Fruit fly (Drosophila melanogaster): ENCODE data around the gene CG11885.
A peak's percentile ranks its signal among the peaks of the same experiment; 100 is the strongest.

CG11885 gene

DNA sequence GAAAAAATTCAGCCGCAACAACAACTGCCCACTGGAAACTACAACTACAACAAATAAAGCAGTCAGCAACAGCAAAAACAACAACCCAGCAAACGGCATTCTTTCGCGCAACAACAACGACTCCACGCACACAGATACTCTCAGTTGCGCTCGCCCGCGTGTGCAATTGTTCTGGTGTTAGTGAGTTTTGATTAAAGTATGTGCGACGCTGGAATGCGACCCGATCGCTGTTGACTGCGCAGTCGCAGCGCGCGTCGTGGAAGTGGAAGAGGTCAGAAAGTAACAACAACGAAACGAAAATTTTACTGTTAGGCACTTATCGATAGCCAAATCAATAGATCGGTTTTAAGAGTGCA, 10.4 kb upstream of the CG11885 start:
- TF ChIP-seq svp (GFP tag) (peak; percentile 73), fkh (GFP tag; optimal IDR thresholded peaks at IDR 0.05) (no peak)

DNA sequence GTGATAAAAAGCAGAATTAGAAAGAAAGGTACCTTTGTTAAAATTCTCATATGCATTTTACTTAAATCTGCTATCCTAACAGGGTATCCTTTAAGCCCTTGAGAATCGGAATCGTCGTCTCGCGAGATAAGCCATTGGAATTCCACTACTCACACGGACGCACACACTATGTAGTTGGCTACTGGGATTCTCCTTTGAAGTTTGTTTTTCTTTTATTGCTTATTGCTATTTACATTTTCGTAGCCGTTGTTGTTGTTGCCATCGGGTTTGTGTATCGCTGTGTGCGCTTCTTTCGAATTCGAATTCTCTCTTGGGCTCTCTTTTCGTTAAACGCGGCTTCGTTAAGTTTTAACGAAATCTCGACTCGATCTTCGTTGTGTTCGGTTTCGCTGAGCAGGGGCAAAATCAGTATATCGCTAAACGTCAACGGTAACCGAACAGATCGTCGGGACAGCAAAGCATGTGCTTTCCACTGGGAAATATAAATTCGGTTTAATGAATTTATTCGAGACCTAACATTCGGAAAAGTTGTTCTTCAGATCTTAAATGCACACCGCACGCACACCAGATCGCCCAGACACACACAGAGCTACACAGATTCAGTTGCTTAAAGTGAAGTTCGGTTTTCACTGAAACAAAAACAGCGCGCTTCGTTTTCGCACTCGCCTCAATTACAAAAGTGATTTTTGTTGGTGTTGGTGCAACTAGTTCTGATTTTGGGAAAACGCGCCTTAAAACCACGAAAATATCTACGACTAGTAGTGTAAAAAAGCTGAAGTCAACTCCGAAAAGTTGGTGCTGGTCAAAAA, 9.8 kb upstream of the CG11885 start, which contains the start of gene ex:
Gene ex, plus strand, starts transcription at position 408 of the 809 bp plus-strand sequence.
- TF ChIP-seq CG8319 (GFP tag; optimal IDR thresholded peaks at IDR 0.05) (no peak), vri (GFP tag; optimal IDR thresholded peaks at IDR 0.05) (peak; percentile 41), Smox (GFP tag; optimal IDR thresholded peaks at IDR 0.05) (no peak), Sox102F (GFP tag; optimal IDR thresholded peaks at IDR 0.05) (no peak), CG8119 (GFP tag; IDR thresholded peaks at IDR 0.05) (peak; percentile 76; the same call in 2 of the 3 replicates), CG6163 (GFP tag; IDR thresholded peaks at IDR 0.05) (peak; percentile 89), Hr4 (GFP tag; optimal IDR thresholded peaks at IDR 0.05) (no peak), Hr38 (GFP tag; optimal IDR thresholded peaks at IDR 0.05) (no peak), CG10631 (GFP tag; optimal IDR thresholded peaks at IDR 0.05) (peak; percentile 17), CG8632 (GFP tag; optimal IDR thresholded peaks at IDR 0.05) (peak; percentile 39), esn (GFP tag; optimal IDR thresholded peaks at IDR 0.05) (peak; percentile 11), CG11902 (GFP tag; optimal IDR thresholded peaks at IDR 0.05) (no peak), CG4318 (GFP tag; optimal IDR thresholded peaks at IDR 0.05) (no peak), spab (GFP tag; optimal IDR thresholded peaks at IDR 0.05) (peak; percentile 52), Ets21C (GFP tag; optimal IDR thresholded peaks at IDR 0.05) (no peak), CG15336 (GFP tag; IDR thresholded peaks at IDR 0.05) (peak; percentile 71; the same call in 1 of the 2 replicates), Gug (GFP tag; IDR thresholded peaks at IDR 0.05) (no peak), Eip93F (GFP tag; optimal IDR thresholded peaks at IDR 0.05) (no peak), CG31627 (GFP tag; optimal IDR thresholded peaks at IDR 0.05) (no peak), net (GFP tag; optimal IDR thresholded peaks at IDR 0.05) (peak; percentile 33), cyc (GFP tag; optimal IDR thresholded peaks at IDR 0.05) (no peak), Lpt (GFP tag; optimal IDR thresholded peaks at IDR 0.05) (no peak), dac (GFP tag; optimal IDR thresholded peaks at IDR 0.05) (no peak), Blimp-1 (GFP tag; optimal IDR thresholded peaks at IDR 0.05) (no peak), pdm3 (GFP tag; optimal IDR thresholded peaks at IDR 0.05) (peak; percentile 17), CG6808 (GFP tag; optimal IDR thresholded peaks at IDR 0.05) (peak; percentile 66), Eip75B (GFP tag; optimal IDR thresholded peaks at IDR 0.05) (no peak), CG9139 (GFP tag; optimal IDR thresholded peaks at IDR 0.05) (peak; percentile 78), achi (GFP tag; optimal IDR thresholded peaks at IDR 0.05) (peak; percentile 55), fd59A (GFP tag; optimal IDR thresholded peaks at IDR 0.05) (peak; percentile 32), Hr39 (GFP tag; optimal IDR thresholded peaks at IDR 0.05) (no peak), CG6854 (GFP tag; optimal IDR thresholded peaks at IDR 0.05) (peak; percentile 60), CG10669 (GFP tag; optimal IDR thresholded peaks at IDR 0.05) (peak; percentile 57), CG3919 (GFP tag; optimal IDR thresholded peaks at IDR 0.05) (peak; percentile 38), CG7368 (GFP tag; optimal IDR thresholded peaks at IDR 0.05) (no peak), Sox14 (GFP tag; optimal IDR thresholded peaks at IDR 0.05) (peak; percentile 35), eg (GFP tag; IDR thresholded peaks at IDR 0.05) (peak; percentile 72; the same call in 2 of the 3 replicates), CG11762 (GFP tag; optimal IDR thresholded peaks at IDR 0.05; ENCODE audit: insufficient read depth) (no peak), CG6276 (GFP tag; optimal IDR thresholded peaks at IDR 0.05) (peak; percentile 67), acj6 (GFP tag; optimal IDR thresholded peaks at IDR 0.05) (no peak), svp (GFP tag) (peak; percentile 77), lz (GFP tag; optimal IDR thresholded peaks at IDR 0.05) (no peak), CG34406 (GFP tag; optimal IDR thresholded peaks at IDR 0.05) (no peak), salr (GFP tag; optimal IDR thresholded peaks at IDR 0.05) (no peak), CG1621 (tag; optimal IDR thresholded peaks at IDR 0.05) (peak; percentile 65), ss (GFP tag; optimal IDR thresholded peaks at IDR 0.05) (peak; percentile 71 to 75), dsx (GFP tag; optimal IDR thresholded peaks at IDR 0.05; ENCODE audit: poor library complexity, severe bottlenecking) (peak; percentile 86)

Data from whole organism, prepupa.